Worm (Caenorhabditis elegans) whole organism, L3 larva: ENCODE results near the gene F27D9.7.

ENCODE experiments used
- ZK546.5 ChIP-seq: sonication (generic microtip); optimal IDR thresholded peaks from 2 replicates; lab custom pipeline; 2017; ENCODE audit warnings: missing biosample characterization, missing genetic modification characterization
- ama-1 ChIP-seq: fragments of 150-350 bp; optimal IDR thresholded peaks from 2 replicates; lab custom pipeline; 2018
- ceh-82 ChIP-seq: fragments of 150-350 bp; optimal IDR thresholded peaks from 2 replicates; lab custom pipeline; 2014; ENCODE audit warnings: missing biosample characterization, missing genetic modification characterization
- jun-1 ChIP-seq: fragments of 150-350 bp; optimal IDR thresholded peaks from 2 replicates; lab custom pipeline; 2014; ENCODE audit warnings: missing biosample characterization, missing genetic modification reagents, missing genetic modification characterization
- lin-39 ChIP-seq: fragments of 150-350 bp; optimal IDR thresholded peaks from 2 replicates; lab custom pipeline; 2018; ENCODE audit warnings: missing biosample characterization, missing genetic modification reagents, missing genetic modification characterization
- pqm-1 ChIP-seq: fragments of 150-350 bp; optimal IDR thresholded peaks from 2 replicates; lab custom pipeline; 2017; ENCODE audit warnings: missing biosample characterization, missing genetic modification characterization, inconsistent platforms
- snpc-4 ChIP-seq: fragments of 150-350 bp; optimal IDR thresholded peaks from 2 replicates; lab custom pipeline; 2014; ENCODE audit warnings: missing biosample characterization, missing genetic modification characterization

DNA sequence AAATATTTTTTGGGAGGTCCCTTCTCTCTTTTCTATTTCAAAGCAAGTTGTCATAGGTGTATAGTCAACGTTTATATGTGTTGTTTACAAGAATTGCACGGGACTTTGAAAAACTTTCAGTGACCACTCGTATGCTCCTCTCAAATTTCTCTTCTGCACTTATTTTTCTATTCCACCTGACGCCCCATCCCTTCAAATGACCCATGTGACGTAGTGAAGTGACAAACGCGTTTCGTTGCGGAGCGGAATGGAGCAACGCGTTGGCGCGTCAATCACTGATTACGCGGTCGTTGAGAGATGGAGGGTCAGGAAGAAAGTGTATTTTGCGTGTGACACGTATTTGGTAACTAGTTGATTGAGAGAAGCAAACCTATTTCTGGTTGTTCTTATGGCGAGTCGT, 34.5 kb downstream of the F27D9.7 start:
- no peak for TF ChIP-seq ama-1 (lab: Kevin White, UChicago)
- TF ChIP-seq ZK546.5 (tag; lab: Kevin White, UChicago): no peak
- no peak for TF ChIP-seq lin-39 (tag; lab: Kevin White, UChicago)
- TF ChIP-seq ceh-82 (tag; lab: Kevin White, UChicago): no peak
- TF ChIP-seq pqm-1 (tag; lab: Kevin White, UChicago): no peak
- no peak for TF ChIP-seq snpc-4 (tag; lab: Kevin White, UChicago)
- TF ChIP-seq jun-1: no peak
